Worm (Caenorhabditis elegans) whole organism, young adult: Measurements from ENCODE around the gene H01G02.4.

ENCODE experiments used
- B0035.1 ChIP-seq: sonication (generic microtip); optimal IDR thresholded peaks from 2 replicates; lab custom pipeline; 2016; ENCODE audit warnings: missing genetic modification characterization, mild to moderate bottlenecking, missing compliant biosample characterization, missing genotype, missing genetic modification reagents
- B0261.1 ChIP-seq: sonication (generic microtip); optimal IDR thresholded peaks from 2 replicates; lab custom pipeline; 2016; ENCODE audit warnings: mild to moderate bottlenecking, missing genetic modification characterization, moderate library complexity, missing compliant biosample characterization
- C06A6.2 ChIP-seq: fragments of 200-800 bp; sonication (Bioruptor generic); conservative IDR thresholded peaks from 2 replicates; pipeline ENCODE4 v1.3.6; 2022; ENCODE audit warnings: missing genetic modification characterization, missing compliant biosample characterization
- F10E7.11 ChIP-seq: sonication (generic microtip); optimal IDR thresholded peaks from 2 replicates; lab custom pipeline; 2017; ENCODE audit warnings: mild to moderate bottlenecking, missing genetic modification characterization, moderate library complexity, missing compliant biosample characterization
- F39B2.1 ChIP-seq: fragments of 200-800 bp; sonication (Bioruptor generic); IDR thresholded peaks from 2 replicates; pipeline ENCODE4 v1.3.6; 2022; ENCODE audit warnings: missing genetic modification reagents, missing genetic modification characterization, missing compliant biosample characterization
- F49E8.2 ChIP-seq: sonication (generic microtip); optimal IDR thresholded peaks from 3 replicates; lab custom pipeline; 2017; ENCODE audit warnings: missing genetic modification characterization, mild to moderate bottlenecking, missing compliant biosample characterization, antibody characterized with exemption, moderate library complexity; ENCODE audit not compliant: insufficient read depth
- F57C9.4 ChIP-seq: sonication (generic microtip); optimal IDR thresholded peaks from 2 replicates; lab custom pipeline; 2017; ENCODE audit warnings: mild to moderate bottlenecking, missing genetic modification characterization, missing compliant biosample characterization
- K11D2.4 ChIP-seq: fragments of 200-800 bp; sonication (Bioruptor generic); IDR thresholded peaks from 2 replicates; pipeline ENCODE4 v1.3.6; 2022; ENCODE audit warnings: missing genetic modification reagents, missing genetic modification characterization, missing compliant biosample characterization
- T07F8.4 ChIP-seq: sonication (generic microtip); optimal IDR thresholded peaks from 2 replicates; lab custom pipeline; 2016; ENCODE audit warnings: mild to moderate bottlenecking, missing genetic modification characterization, moderate library complexity, missing compliant biosample characterization
- T26A5.8 ChIP-seq: sonication (generic microtip); optimal IDR thresholded peaks from 2 replicates; lab custom pipeline; 2016; ENCODE audit warnings: missing genetic modification characterization, missing compliant biosample characterization
- Y56A3A.18 ChIP-seq: fragments of 200-800 bp; sonication (Bioruptor generic); IDR thresholded peaks from 2 replicates; pipeline ENCODE4 v1.3.6; 2022; ENCODE audit warnings: missing genetic modification reagents, missing genetic modification characterization, missing compliant biosample characterization
- aptf-2 ChIP-seq: fragments of 200-800 bp; sonication (Bioruptor generic); conservative IDR thresholded peaks from 2 replicates; pipeline ENCODE4 v1.3.6; 2022; ENCODE audit warnings: missing genetic modification reagents, missing genetic modification characterization, missing compliant biosample characterization
- aptf-3 ChIP-seq: fragments of 200-800 bp; sonication (Bioruptor generic); IDR thresholded peaks from 2 replicates; pipeline ENCODE4 v1.3.6; 2022; ENCODE audit warnings: missing genetic modification characterization, missing compliant biosample characterization
- attf-5 ChIP-seq: fragments of 200-800 bp; sonication (Bioruptor generic); optimal IDR thresholded peaks from 2 replicates; lab custom pipeline; 2018; ENCODE audit warnings: mild to moderate bottlenecking, missing genetic modification characterization, missing compliant biosample characterization
- ccch-3 ChIP-seq: fragments of 200-800 bp; sonication (Bioruptor generic); optimal IDR thresholded peaks from 2 replicates; lab custom pipeline; 2018; ENCODE audit warnings: mild to moderate bottlenecking, missing genetic modification characterization, missing compliant biosample characterization
- cebp-2 ChIP-seq: fragments of 200-800 bp; sonication (Bioruptor generic); IDR thresholded peaks from 2 replicates; pipeline ENCODE4 v1.3.6; 2022; ENCODE audit warnings: missing genetic modification characterization, missing compliant biosample characterization
- dpl-1 ChIP-seq: fragments of 150-350 bp; optimal IDR thresholded peaks from 2 replicates; lab custom pipeline; 2014; ENCODE audit warnings: missing biosample characterization, missing genetic modification reagents, missing genetic modification characterization
- efl-1 ChIP-seq: fragments of 150-350 bp; optimal IDR thresholded peaks from 2 replicates; lab custom pipeline; 2014; ENCODE audit warnings: missing biosample characterization, missing genetic modification reagents, missing genetic modification characterization
- egl-44 ChIP-seq: fragments of 200-800 bp; sonication (Bioruptor generic); IDR thresholded peaks from 2 replicates; pipeline ENCODE4 v1.3.6; 2022; ENCODE audit warnings: missing genetic modification reagents, missing genetic modification characterization, missing compliant biosample characterization
- ekl-4 ChIP-seq: fragments of 200-800 bp; sonication (Bioruptor generic); IDR thresholded peaks from 2 replicates; pipeline ENCODE4 v1.3.6; 2022; ENCODE audit warnings: missing genetic modification reagents, missing genetic modification characterization, missing compliant biosample characterization
- fkh-3 ChIP-seq: sonication (generic microtip); optimal IDR thresholded peaks from 2 replicates; lab custom pipeline; 2016; ENCODE audit warnings: mild to moderate bottlenecking, missing genetic modification characterization, missing compliant biosample characterization
- gei-17 ChIP-seq: fragments of 200-800 bp; sonication (Bioruptor generic); optimal IDR thresholded peaks from 2 replicates; lab custom pipeline; 2018; ENCODE audit warnings: mild to moderate bottlenecking, missing genetic modification characterization, missing compliant biosample characterization
- hlh-12 ChIP-seq: sonication (generic microtip); optimal IDR thresholded peaks from 2 replicates; lab custom pipeline; 2016; ENCODE audit warnings: missing genetic modification characterization, missing compliant biosample characterization
- hlh-26 ChIP-seq: fragments of 200-800 bp; sonication (Bioruptor generic); conservative IDR thresholded peaks from 2 replicates; pipeline ENCODE4 v1.3.6; 2022; ENCODE audit warnings: missing genetic modification reagents, missing genetic modification characterization, missing compliant biosample characterization
- let-526 ChIP-seq: fragments of 200-800 bp; sonication (Bioruptor generic); IDR thresholded peaks from 2 replicates; pipeline ENCODE4 v1.3.6; 2022; ENCODE audit warnings: missing genetic modification reagents, missing genetic modification characterization, missing compliant biosample characterization
- lin-26 ChIP-seq: fragments of 200-800 bp; sonication (Bioruptor generic); IDR thresholded peaks from 2 replicates; pipeline ENCODE4 v1.3.6; 2022; ENCODE audit warnings: missing genetic modification reagents, missing genetic modification characterization, missing compliant biosample characterization
- lin-35 ChIP-seq, 3 experiments: fragments of 150-350 bp in 2 of 3; sonication (generic microtip) in 1 of 3; optimal IDR thresholded peaks; 2 replicates each; lab custom pipeline; 2014 to 2018; ENCODE audit warnings: missing biosample characterization in 3 of 3, missing genetic modification characterization in 3 of 3, missing genetic modification reagents in 3 of 3
- lin-40 ChIP-seq: sonication (generic microtip); optimal IDR thresholded peaks from 2 replicates; lab custom pipeline; 2016; ENCODE audit warnings: missing genetic modification characterization, mild to moderate bottlenecking, missing compliant biosample characterization, missing genotype, missing genetic modification reagents
- lin-54 ChIP-seq: fragments of 200-800 bp; sonication (Bioruptor generic); optimal IDR thresholded peaks from 2 replicates; lab custom pipeline; 2018; ENCODE audit warnings: mild to moderate bottlenecking, missing genetic modification characterization, missing compliant biosample characterization
- madf-6 ChIP-seq: fragments of 200-800 bp; sonication (Bioruptor generic); IDR thresholded peaks from 2 replicates; pipeline ENCODE4 v1.3.6; 2022; ENCODE audit warnings: missing genetic modification reagents, missing genetic modification characterization, missing compliant biosample characterization
- mes-4 ChIP-seq: sonication (generic microtip); optimal IDR thresholded peaks from 2 replicates; lab custom pipeline; 2016; ENCODE audit warnings: missing genotype, missing genetic modification characterization, missing compliant biosample characterization
- nfya-1 ChIP-seq: sonication (generic microtip); optimal IDR thresholded peaks from 2 replicates; lab custom pipeline; 2017; ENCODE audit warnings: antibody characterized with exemption, missing compliant biosample characterization, missing genetic modification characterization, borderline replicate concordance; ENCODE audit not compliant: insufficient read depth
- nhr-120 ChIP-seq: fragments of 200-800 bp; sonication (Bioruptor generic); IDR thresholded peaks from 2 replicates; pipeline ENCODE4 v1.3.6; 2022; ENCODE audit warnings: missing genetic modification characterization, missing compliant biosample characterization
- nhr-179 ChIP-seq: sonication (generic microtip); optimal IDR thresholded peaks from 2 replicates; lab custom pipeline; 2016; ENCODE audit warnings: mild to moderate bottlenecking, missing genetic modification characterization, missing compliant biosample characterization
- nhr-27 ChIP-seq: fragments of 200-800 bp; sonication (Bioruptor generic); optimal IDR thresholded peaks from 2 replicates; lab custom pipeline; 2018; ENCODE audit warnings: mild to moderate bottlenecking, missing genetic modification characterization, moderate library complexity, missing compliant biosample characterization
- pbrm-1 ChIP-seq: fragments of 200-800 bp; sonication (Bioruptor generic); IDR thresholded peaks from 2 replicates; pipeline ENCODE4 v1.3.6; 2022; ENCODE audit warnings: missing genetic modification reagents, missing genetic modification characterization, missing compliant biosample characterization
- rcor-1 ChIP-seq: fragments of 200-800 bp; sonication (Bioruptor generic); IDR thresholded peaks from 2 replicates; pipeline ENCODE4 v1.3.6; 2022; ENCODE audit warnings: missing genetic modification reagents, missing genetic modification characterization, missing compliant biosample characterization
- snpc-1.1 ChIP-seq: sonication (generic microtip); optimal IDR thresholded peaks from 2 replicates; lab custom pipeline; 2017; ENCODE audit warnings: missing genetic modification characterization, mild to moderate bottlenecking, missing compliant biosample characterization, antibody characterized with exemption, moderate library complexity, missing genotype, missing genetic modification reagents; ENCODE audit not compliant: insufficient read depth
- snpc-3.4 ChIP-seq: sonication (generic microtip); optimal IDR thresholded peaks from 2 replicates; lab custom pipeline; 2017; ENCODE audit warnings: missing genetic modification characterization, mild to moderate bottlenecking, missing compliant biosample characterization, antibody characterized with exemption, moderate library complexity, missing genotype, missing genetic modification reagents
- tbx-9 ChIP-seq: sonication (generic microtip); optimal IDR thresholded peaks from 2 replicates; lab custom pipeline; 2016; ENCODE audit warnings: borderline replicate concordance, missing genetic modification characterization, inconsistent platforms, missing compliant biosample characterization
- ztf-25 ChIP-seq: fragments of 200-800 bp; sonication (Bioruptor generic); IDR thresholded peaks from 2 replicates; pipeline ENCODE4 v1.3.6; 2022; ENCODE audit warnings: missing genetic modification reagents, missing genetic modification characterization, missing compliant biosample characterization
- ztf-28 ChIP-seq: fragments of 200-800 bp; sonication (Bioruptor generic); IDR thresholded peaks from 2 replicates; pipeline ENCODE4 v1.3.6; 2022; ENCODE audit warnings: missing genetic modification reagents, missing genetic modification characterization, missing compliant biosample characterization
- ztf-6 ChIP-seq: fragments of 200-800 bp; sonication (Bioruptor generic); IDR thresholded peaks from 2 replicates; pipeline ENCODE4 v1.3.6; 2022; ENCODE audit warnings: missing genetic modification reagents, missing genetic modification characterization, missing compliant biosample characterization

The H01G02.4 gene

DNA sequence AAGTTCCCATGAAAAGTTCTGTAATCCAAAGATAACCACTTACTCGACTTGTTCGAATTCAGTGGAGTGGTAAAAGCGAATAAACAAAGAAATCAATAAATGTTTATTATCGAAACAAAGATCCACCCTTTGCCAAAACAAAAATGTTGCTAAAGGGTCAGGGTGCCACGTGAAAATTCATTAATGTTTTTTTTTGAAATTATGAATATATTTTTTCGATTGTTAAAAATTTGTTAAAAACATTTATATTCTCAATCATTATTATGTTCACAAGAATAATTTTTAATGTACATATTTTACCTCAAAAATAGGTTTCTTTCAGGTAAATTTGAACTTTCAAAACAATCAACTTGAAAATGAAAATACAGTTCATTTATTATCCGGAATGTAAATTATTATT is at the start of gene H01G02.4:
H01G02.4 (minus strand) TSS at position 101 of the 400 bp plus-strand sequence.
- no peak for TF ChIP-seq lin-54 (GFP tag; lab: Kevin White, UChicago)
- TF ChIP-seq ccch-3 (GFP tag; lab: Kevin White, UChicago), result no peak
- no peak for TF ChIP-seq lin-35 (GFP tag; optimal IDR thresholded peaks at IDR 0.05; lab: Kevin White, UChicago)
- TF ChIP-seq F49E8.2, result no peak
- no peak for TF ChIP-seq tbx-9 (tag; lab: Kevin White, UChicago)
- TF ChIP-seq let-526 (GFP tag; lab: Robert Waterston, UW), result no peak
- no peak for TF ChIP-seq lin-26 (GFP tag; lab: Robert Waterston, UW)
- no peak for TF ChIP-seq F57C9.4 (tag; lab: Kevin White, UChicago)
- no peak for TF ChIP-seq F10E7.11 (tag; lab: Kevin White, UChicago)
- TF ChIP-seq rcor-1 (GFP tag; lab: Robert Waterston, UW), result no peak
- no peak for TF ChIP-seq K11D2.4
- TF ChIP-seq lin-40 (tag; lab: Kevin White, UChicago), result no peak

DNA sequence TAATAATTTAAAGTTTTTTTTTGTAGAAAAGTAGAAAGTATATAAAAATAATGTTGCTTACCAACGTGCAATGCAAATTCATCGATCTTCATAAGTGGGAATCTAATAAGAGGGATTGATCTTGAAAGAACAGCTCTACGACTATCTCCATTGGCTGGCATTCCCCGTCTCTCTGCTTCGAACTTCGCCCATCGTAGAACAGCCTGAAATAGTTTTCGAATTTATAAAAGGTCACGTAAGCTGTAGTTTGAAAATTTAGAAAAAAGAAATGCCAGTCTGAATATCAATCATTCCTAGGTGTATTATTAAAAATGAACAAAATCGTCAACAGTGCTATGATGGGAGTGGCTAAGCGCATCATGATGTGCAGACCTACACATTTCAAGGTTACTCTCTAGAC is 48.9 kb upstream of the H01G02.4 start, which contains the start of gene F38H4.5:
F38H4.5 (plus strand) TSS at position 301 of the 400 bp plus-strand sequence.
- TF ChIP-seq nfya-1 (no peak), egl-44 (GFP tag; lab: Robert Waterston, UW) (no peak), lin-35 (GFP tag; optimal IDR thresholded peaks at IDR 0.05; lab: Kevin White, UChicago) (no peak), dpl-1 (GFP tag; lab: Kevin White, UChicago) (no peak), ztf-28 (no peak), C06A6.2 (GFP tag; lab: Robert Waterston, UW) (no peak), snpc-3.4 (tag; lab: Kevin White, UChicago) (no peak), B0261.1 (tag; lab: Kevin White, UChicago) (no peak), aptf-3 (GFP tag; lab: Robert Waterston, UW) (no peak), snpc-1.1 (tag; lab: Kevin White, UChicago) (no peak), mes-4 (tag; lab: Kevin White, UChicago) (no peak), cebp-2 (GFP tag; lab: Robert Waterston, UW) (no peak), B0035.1 (no peak), nhr-179 (tag; lab: Kevin White, UChicago) (no peak), nhr-27 (tag; lab: Kevin White, UChicago) (no peak), aptf-2 (GFP tag; lab: Robert Waterston, UW) (no peak), madf-6 (no peak), ztf-25 (GFP tag; lab: Robert Waterston, UW) (no peak), attf-5 (GFP tag; lab: Kevin White, UChicago) (no peak), fkh-3 (tag; lab: Kevin White, UChicago) (no peak)

DNA sequence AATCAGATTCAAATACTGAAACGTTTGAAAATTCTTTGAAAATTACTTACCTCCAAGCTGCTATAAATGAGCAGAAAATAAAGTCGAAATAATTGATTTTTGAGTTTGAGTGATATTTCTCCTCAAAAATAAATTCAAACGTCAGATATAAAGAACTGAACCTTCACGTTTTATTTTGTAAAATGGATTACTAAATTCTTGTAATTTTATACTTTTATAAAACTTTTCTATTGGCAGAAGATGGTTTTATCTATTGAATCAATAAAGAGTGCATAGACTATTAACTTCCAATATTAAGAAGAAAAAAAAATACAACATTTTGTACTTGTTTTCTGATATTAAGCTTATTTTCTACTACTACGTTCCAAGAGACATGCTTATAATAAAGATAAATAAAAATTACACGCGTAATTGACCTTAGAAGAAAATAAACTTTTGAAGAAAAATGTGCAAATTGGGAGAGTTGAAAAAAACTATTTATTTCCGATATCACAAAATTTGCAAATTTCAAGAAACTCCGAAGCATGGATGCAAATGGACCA is 44.9 kb upstream of the H01G02.4 start, which contains the start of the genes F38H4.6 and F38H4.4:
F38H4.6 (minus strand) TSS at position 101 of the 542 bp plus-strand sequence.
F38H4.4 (plus strand) TSS at position 492 of the 542 bp plus-strand sequence.
- TF ChIP-seq ztf-25 (GFP tag; lab: Robert Waterston, UW) (no peak), F39B2.1 (GFP tag; lab: Robert Waterston, UW) (no peak), ekl-4 (GFP tag; lab: Robert Waterston, UW) (no peak), efl-1 (GFP tag; lab: Kevin White, UChicago) (no peak), hlh-12 (no peak), gei-17 (GFP tag; lab: Kevin White, UChicago) (no peak), pbrm-1 (GFP tag; lab: Robert Waterston, UW) (no peak), T07F8.4 (tag; lab: Kevin White, UChicago) (no peak), nhr-120 (GFP tag; lab: Robert Waterston, UW) (no peak), T26A5.8 (tag; lab: Kevin White, UChicago) (no peak), ztf-6 (GFP tag; lab: Robert Waterston, UW) (no peak), K11D2.4 (no peak), Y56A3A.18 (no peak), hlh-26 (no peak), lin-26 (GFP tag; lab: Robert Waterston, UW) (no peak), aptf-2 (GFP tag; lab: Robert Waterston, UW) (no peak)
